Worm (Caenorhabditis elegans) whole organism, young adult: Measurements from ENCODE around the gene gln-6.

Experiments
- B0035.1 ChIP-seq: sonication (generic microtip); optimal IDR thresholded peaks from 2 replicates; lab custom pipeline; 2016; ENCODE audit warnings: missing genetic modification characterization, mild to moderate bottlenecking, missing compliant biosample characterization, missing genotype, missing genetic modification reagents
- B0261.1 ChIP-seq: sonication (generic microtip); optimal IDR thresholded peaks from 2 replicates; lab custom pipeline; 2016; ENCODE audit warnings: mild to moderate bottlenecking, missing genetic modification characterization, moderate library complexity, missing compliant biosample characterization
- C06A6.2 ChIP-seq: fragments of 200-800 bp; sonication (Bioruptor generic); conservative IDR thresholded peaks from 2 replicates; pipeline ENCODE4 v1.3.6; 2022; ENCODE audit warnings: missing genetic modification characterization, missing compliant biosample characterization
- C17E4.6 ChIP-seq: fragments of 200-800 bp; sonication (Bioruptor generic); IDR thresholded peaks from 2 replicates; pipeline ENCODE4 v1.3.6; 2022; ENCODE audit warnings: missing genetic modification reagents, missing genetic modification characterization, missing compliant biosample characterization
- F10E7.11 ChIP-seq: sonication (generic microtip); optimal IDR thresholded peaks from 2 replicates; lab custom pipeline; 2017; ENCODE audit warnings: mild to moderate bottlenecking, missing genetic modification characterization, moderate library complexity, missing compliant biosample characterization
- F22D6.2 ChIP-seq: sonication (generic microtip); optimal IDR thresholded peaks from 2 replicates; lab custom pipeline; 2016; ENCODE audit warnings: mild to moderate bottlenecking, missing genetic modification characterization, missing compliant biosample characterization
- F37B4.10 ChIP-seq: fragments of 200-800 bp; sonication (Bioruptor generic); IDR thresholded peaks from 2 replicates; pipeline ENCODE4 v1.3.6; 2022; ENCODE audit warnings: missing genetic modification characterization, missing compliant biosample characterization
- F39B2.1 ChIP-seq: fragments of 200-800 bp; sonication (Bioruptor generic); IDR thresholded peaks from 2 replicates; pipeline ENCODE4 v1.3.6; 2022; ENCODE audit warnings: missing genetic modification reagents, missing genetic modification characterization, missing compliant biosample characterization
- F57A8.1 ChIP-seq: fragments of 200-800 bp; sonication (Bioruptor generic); optimal IDR thresholded peaks from 2 replicates; lab custom pipeline; 2018; ENCODE audit warnings: mild to moderate bottlenecking, missing genetic modification characterization, moderate library complexity, missing compliant biosample characterization
- T26A5.8 ChIP-seq: sonication (generic microtip); optimal IDR thresholded peaks from 2 replicates; lab custom pipeline; 2016; ENCODE audit warnings: missing genetic modification characterization, missing compliant biosample characterization
- Y79H2A.3 ChIP-seq: fragments of 200-800 bp; sonication (Bioruptor generic); conservative IDR thresholded peaks from 2 replicates; pipeline ENCODE4 v1.3.6; 2022; ENCODE audit warnings: missing genetic modification reagents, missing genetic modification characterization, missing compliant biosample characterization
- akir-1 ChIP-seq: fragments of 200-800 bp; sonication (Bioruptor generic); optimal IDR thresholded peaks from 2 replicates; lab custom pipeline; 2018; ENCODE audit warnings: mild to moderate bottlenecking, missing genetic modification characterization, moderate library complexity, missing compliant biosample characterization
- athp-1 ChIP-seq: sonication (generic microtip); optimal IDR thresholded peaks from 2 replicates; lab custom pipeline; 2017; ENCODE audit warnings: mild to moderate bottlenecking, missing genetic modification characterization, missing compliant biosample characterization
- attf-3 ChIP-seq: fragments of 200-800 bp; sonication (Bioruptor generic); conservative IDR thresholded peaks from 2 replicates; pipeline ENCODE4 v1.3.6; 2022; ENCODE audit warnings: missing genetic modification reagents, missing genetic modification characterization, missing compliant biosample characterization
- bed-1 ChIP-seq: fragments of 200-800 bp; sonication (Bioruptor generic); IDR thresholded peaks from 2 replicates; pipeline ENCODE4 v1.3.6; 2022; ENCODE audit warnings: missing genetic modification reagents, missing genetic modification characterization, missing compliant biosample characterization
- ceh-100 ChIP-seq: fragments of 200-800 bp; sonication (Bioruptor generic); IDR thresholded peaks from 2 replicates; pipeline ENCODE4 v1.3.6; 2022; ENCODE audit warnings: missing genetic modification reagents, missing genetic modification characterization, missing compliant biosample characterization
- ceh-79 ChIP-seq: sonication (generic microtip); optimal IDR thresholded peaks from 2 replicates; lab custom pipeline; 2017; ENCODE audit warnings: mild to moderate bottlenecking, missing genetic modification characterization, missing compliant biosample characterization
- chd-7 ChIP-seq: sonication (generic microtip); optimal IDR thresholded peaks from 2 replicates; lab custom pipeline; 2016; ENCODE audit warnings: mild to moderate bottlenecking, missing genetic modification characterization, moderate library complexity, missing compliant biosample characterization
- die-1 ChIP-seq: sonication (generic microtip); optimal IDR thresholded peaks from 2 replicates; lab custom pipeline; 2016; ENCODE audit warnings: missing genotype, mild to moderate bottlenecking, missing genetic modification characterization, missing compliant biosample characterization
- efl-1 ChIP-seq: fragments of 150-350 bp; optimal IDR thresholded peaks from 2 replicates; lab custom pipeline; 2014; ENCODE audit warnings: missing biosample characterization, missing genetic modification reagents, missing genetic modification characterization
- ets-4 ChIP-seq: fragments of 200-800 bp; sonication (Bioruptor generic); optimal IDR thresholded peaks from 2 replicates; lab custom pipeline; 2018; ENCODE audit warnings: mild to moderate bottlenecking, missing genetic modification characterization, missing compliant biosample characterization
- him-1 ChIP-seq: sonication (generic microtip); optimal IDR thresholded peaks from 2 replicates; lab custom pipeline; 2016; ENCODE audit warnings: missing genotype, missing genetic modification reagents, missing genetic modification characterization, missing compliant biosample characterization
- hlh-12 ChIP-seq: sonication (generic microtip); optimal IDR thresholded peaks from 2 replicates; lab custom pipeline; 2016; ENCODE audit warnings: missing genetic modification characterization, missing compliant biosample characterization
- hlh-26 ChIP-seq: fragments of 200-800 bp; sonication (Bioruptor generic); conservative IDR thresholded peaks from 2 replicates; pipeline ENCODE4 v1.3.6; 2022; ENCODE audit warnings: missing genetic modification reagents, missing genetic modification characterization, missing compliant biosample characterization
- hrde-1 ChIP-seq: sonication (generic microtip); optimal IDR thresholded peaks from 2 replicates; lab custom pipeline; 2016; ENCODE audit warnings: missing genetic modification characterization, mild to moderate bottlenecking, missing compliant biosample characterization, moderate library complexity, missing genotype, missing genetic modification reagents, borderline replicate concordance
- lin-35 ChIP-seq, 3 experiments: fragments of 150-350 bp in 2 of 3; sonication (generic microtip) in 1 of 3; optimal IDR thresholded peaks; 2 replicates each; lab custom pipeline; 2014 to 2018; ENCODE audit warnings: missing biosample characterization in 3 of 3, missing genetic modification characterization in 3 of 3, missing genetic modification reagents in 3 of 3
- madf-3 ChIP-seq: fragments of 200-800 bp; sonication (Bioruptor generic); IDR thresholded peaks from 2 replicates; pipeline ENCODE4 v1.3.6; 2022; ENCODE audit warnings: missing genetic modification reagents, missing genetic modification characterization, missing compliant biosample characterization
- mel-28 ChIP-seq: sonication (generic microtip); optimal IDR thresholded peaks from 2 replicates; lab custom pipeline; 2016; ENCODE audit warnings: borderline replicate concordance, mild to moderate bottlenecking, missing genetic modification characterization, missing compliant biosample characterization
- nhr-27 ChIP-seq: fragments of 200-800 bp; sonication (Bioruptor generic); optimal IDR thresholded peaks from 2 replicates; lab custom pipeline; 2018; ENCODE audit warnings: mild to moderate bottlenecking, missing genetic modification characterization, moderate library complexity, missing compliant biosample characterization
- nhr-90 ChIP-seq: sonication (generic microtip); optimal IDR thresholded peaks from 2 replicates; lab custom pipeline; 2016; ENCODE audit warnings: missing genotype, mild to moderate bottlenecking, missing genetic modification characterization, missing compliant biosample characterization
- snpc-1.3 ChIP-seq: sonication (generic microtip); optimal IDR thresholded peaks from 2 replicates; lab custom pipeline; 2017; ENCODE audit warnings: missing genetic modification characterization, mild to moderate bottlenecking, missing compliant biosample characterization, antibody characterized with exemption, moderate library complexity, missing genotype, missing genetic modification reagents; ENCODE audit not compliant: insufficient read depth
- somi-1 ChIP-seq: fragments of 200-800 bp; sonication (Bioruptor generic); optimal IDR thresholded peaks from 2 replicates; lab custom pipeline; 2018; ENCODE audit warnings: mild to moderate bottlenecking, missing genetic modification characterization, missing compliant biosample characterization
- tbx-9 ChIP-seq: sonication (generic microtip); optimal IDR thresholded peaks from 2 replicates; lab custom pipeline; 2016; ENCODE audit warnings: borderline replicate concordance, missing genetic modification characterization, inconsistent platforms, missing compliant biosample characterization
- unc-62 ChIP-seq: fragments of 150-350 bp; optimal IDR thresholded peaks from 2 replicates; lab custom pipeline; 2014; ENCODE audit warnings: missing biosample characterization, missing genetic modification reagents, missing genetic modification characterization
- ztf-22 ChIP-seq: fragments of 200-800 bp; sonication (Bioruptor generic); optimal IDR thresholded peaks from 2 replicates; lab custom pipeline; 2018; ENCODE audit warnings: mild to moderate bottlenecking, missing genetic modification characterization, moderate library complexity, missing compliant biosample characterization
- ztf-25 ChIP-seq: fragments of 200-800 bp; sonication (Bioruptor generic); IDR thresholded peaks from 2 replicates; pipeline ENCODE4 v1.3.6; 2022; ENCODE audit warnings: missing genetic modification reagents, missing genetic modification characterization, missing compliant biosample characterization
- ztf-28 ChIP-seq: fragments of 200-800 bp; sonication (Bioruptor generic); IDR thresholded peaks from 2 replicates; pipeline ENCODE4 v1.3.6; 2022; ENCODE audit warnings: missing genetic modification reagents, missing genetic modification characterization, missing compliant biosample characterization
- ztf-3 ChIP-seq: fragments of 200-800 bp; sonication (Bioruptor generic); optimal IDR thresholded peaks from 2 replicates; lab custom pipeline; 2018; ENCODE audit warnings: mild to moderate bottlenecking, missing genetic modification characterization, missing compliant biosample characterization
- ztf-6 ChIP-seq: fragments of 200-800 bp; sonication (Bioruptor generic); IDR thresholded peaks from 2 replicates; pipeline ENCODE4 v1.3.6; 2022; ENCODE audit warnings: missing genetic modification reagents, missing genetic modification characterization, missing compliant biosample characterization

The gln-6 gene

ce11 chrIV:9728376-9728775 lies 12.3 kb downstream of the gln-6 start, which contains the start of gene nhr-100:
nhr-100 (plus strand) TSS chrIV:9728676.
- TF ChIP-seq hlh-12 (tag; lab: Kevin White, UChicago) (no peak), F22D6.2 (tag; lab: Kevin White, UChicago) (no peak), F37B4.10 (GFP tag; lab: Robert Waterston, UW) (no peak), ceh-79 (no peak), mel-28 (tag; lab: Kevin White, UChicago) (no peak), ceh-100 (GFP tag; lab: Robert Waterston, UW) (no peak), ztf-25 (no peak), F57A8.1 (no peak), lin-35 (GFP tag; optimal IDR thresholded peaks at IDR 0.05; lab: Kevin White, UChicago) (no peak)

ce11 chrIV:9727217-9727616 lies 13.5 kb downstream of the gln-6 start:
- TF ChIP-seq efl-1 (GFP tag; lab: Kevin White, UChicago): no peak
- TF ChIP-seq B0261.1 (tag; lab: Kevin White, UChicago): no peak
- no peak for TF ChIP-seq hlh-26
- no peak for TF ChIP-seq ztf-6 (GFP tag; lab: Robert Waterston, UW)
- no peak for TF ChIP-seq snpc-1.3 (tag; lab: Kevin White, UChicago)
- TF ChIP-seq ceh-79: no peak
- no peak for TF ChIP-seq somi-1 (GFP tag; lab: Kevin White, UChicago)
- no peak for TF ChIP-seq C06A6.2 (GFP tag; lab: Robert Waterston, UW)
- TF ChIP-seq T26A5.8 (tag; lab: Kevin White, UChicago): no peak
- TF ChIP-seq hrde-1 (tag; lab: Kevin White, UChicago): no peak
- TF ChIP-seq hlh-12 (tag; lab: Kevin White, UChicago): no peak
- TF ChIP-seq F39B2.1 (GFP tag; lab: Robert Waterston, UW): no peak
- TF ChIP-seq C17E4.6: no peak
- TF ChIP-seq B0035.1: no peak
- TF ChIP-seq ztf-3 (GFP tag; lab: Kevin White, UChicago): no peak
- TF ChIP-seq ztf-28 (GFP tag; lab: Robert Waterston, UW): no peak
- no peak for TF ChIP-seq ztf-22 (GFP tag; lab: Kevin White, UChicago)
- TF ChIP-seq lin-35 (GFP tag; optimal IDR thresholded peaks at IDR 0.05; lab: Kevin White, UChicago): no peak

- no peak for TF ChIP-seq nhr-90 (tag; lab: Kevin White, UChicago)
- TF ChIP-seq chd-7 (tag; lab: Kevin White, UChicago): no peak
- no peak for TF ChIP-seq lin-35 (GFP tag; optimal IDR thresholded peaks at IDR 0.05; lab: Kevin White, UChicago)
- TF ChIP-seq athp-1 (tag; lab: Kevin White, UChicago): no peak
- TF ChIP-seq F10E7.11 (tag; lab: Kevin White, UChicago): no peak
- no peak for TF ChIP-seq C06A6.2 (GFP tag; lab: Robert Waterston, UW)
- TF ChIP-seq madf-3 (GFP tag; lab: Robert Waterston, UW): no peak
- no peak for TF ChIP-seq snpc-1.3 (tag; lab: Kevin White, UChicago)
- TF ChIP-seq akir-1 (GFP tag; lab: Kevin White, UChicago): no peak
- no peak for TF ChIP-seq attf-3
- no peak for TF ChIP-seq him-1 (tag; lab: Kevin White, UChicago)
- no peak for TF ChIP-seq Y79H2A.3 (GFP tag; lab: Robert Waterston, UW)
- TF ChIP-seq die-1: no peak
- no peak for TF ChIP-seq bed-1
- no peak for TF ChIP-seq ets-4 (GFP tag; lab: Kevin White, UChicago)
- no peak for TF ChIP-seq nhr-27 (tag; lab: Kevin White, UChicago)
- no peak for TF ChIP-seq unc-62 (GFP tag; lab: Kevin White, UChicago)
- TF ChIP-seq tbx-9 (tag; lab: Kevin White, UChicago): no peak
These were observed 15.2 kb downstream of the gln-6 start for ce11 chrIV:9725468-9725985.
